Fruit fly (Drosophila melanogaster): ENCODE results near the gene yellow-e.
A peak's percentile ranks its signal among the peaks of the same experiment; 100 is the strongest.

The yellow-e gene

DNA sequence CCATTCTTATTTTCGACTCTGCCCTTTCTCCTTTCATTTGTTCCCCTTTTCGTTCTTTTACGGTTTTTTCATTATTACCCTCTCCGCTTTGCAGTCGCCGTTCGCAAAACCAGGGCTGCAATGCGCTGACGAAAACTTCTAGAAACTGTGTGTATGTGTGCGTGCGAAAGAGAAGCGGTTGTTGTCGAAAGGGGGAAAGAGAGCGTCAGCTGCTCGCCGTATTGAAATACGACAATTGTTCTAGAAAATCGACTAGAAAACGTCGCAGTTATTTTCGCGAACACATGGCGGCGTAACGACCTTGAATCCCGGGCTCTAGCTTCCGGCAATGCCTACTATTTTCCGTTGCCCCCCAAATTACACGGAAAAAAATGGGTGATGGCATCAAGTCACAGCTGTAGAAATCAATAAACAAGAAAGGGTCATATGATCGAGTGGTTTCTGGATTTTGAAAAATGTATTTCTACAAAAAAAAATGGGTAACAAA is 32.4 kb downstream of the yellow-e start:
- TF ChIP-seq EcR (GFP tag; optimal IDR thresholded peaks at IDR 0.05), result peak; percentile 6
- TF ChIP-seq CG15710 (tag; optimal IDR thresholded peaks at IDR 0.05), result peak; percentile 8
- peak; percentile 1 for TF ChIP-seq gl (tag; optimal IDR thresholded peaks at IDR 0.05)
- TF ChIP-seq CG4496 (GFP tag; IDR thresholded peaks at IDR 0.05), result 0 out of 3 replicates have a peak, but pooled peaks have one; percentile 27
- TF ChIP-seq Ets98B (GFP tag; IDR thresholded peaks at IDR 0.05), result no peak; the same call in 1 of the 2 replicates

dm6 chr3R:13381744-13382435 is 33.2 kb downstream of the yellow-e start, which contains the start of the genes mRpS21 and Droj2:
TSS of gene mRpS21 (minus strand) at chr3R:13381809.
TSS of gene Droj2 (plus strand) at chr3R:13382106.
- no peak for TF ChIP-seq EcR (GFP tag; optimal IDR thresholded peaks at IDR 0.05)
- no peak for TF ChIP-seq Pif1A (GFP tag; optimal IDR thresholded peaks at IDR 0.05)
- TF ChIP-seq CG34367 (tag; optimal IDR thresholded peaks at IDR 0.05), result peak; percentile 32
- TF ChIP-seq CG4496 (GFP tag; IDR thresholded peaks at IDR 0.05), result no peak
- TF ChIP-seq CG17806 (tag; optimal IDR thresholded peaks at IDR 0.05), result peak; percentile 13
- TF ChIP-seq Ets98B (GFP tag; IDR thresholded peaks at IDR 0.05), result peak; percentile 22; the same call in 1 of the 2 replicates
- no peak for TF ChIP-seq CG9948 (tag; optimal IDR thresholded peaks at IDR 0.05)
- TF ChIP-seq CG10348 (GFP tag; IDR thresholded peaks at IDR 0.05), result no peak
- peak; percentile 19 for TF ChIP-seq CG8159 (tag; optimal IDR thresholded peaks at IDR 0.05)
- peak; percentile 51 for TF ChIP-seq CG15710 (tag; optimal IDR thresholded peaks at IDR 0.05)
- TF ChIP-seq gl (tag; optimal IDR thresholded peaks at IDR 0.05), result no peak
- TF ChIP-seq CG8301 (tag; optimal IDR thresholded peaks at IDR 0.05), result no peak

- no peak for TF ChIP-seq CG9948 (tag; optimal IDR thresholded peaks at IDR 0.05)
- no peak for TF ChIP-seq CG17806 (tag; optimal IDR thresholded peaks at IDR 0.05)
- TF ChIP-seq CG15710 (tag; optimal IDR thresholded peaks at IDR 0.05), result no peak
- TF ChIP-seq CG10348 (GFP tag; IDR thresholded peaks at IDR 0.05), result no peak
- no peak for TF ChIP-seq CG12605 (GFP tag; IDR thresholded peaks at IDR 0.05)
- no peak for TF ChIP-seq Pif1B (GFP tag; optimal IDR thresholded peaks at IDR 0.05)
- no peak for TF ChIP-seq CG32121 (GFP tag; IDR thresholded peaks at IDR 0.05)
- no peak for TF ChIP-seq CG34367 (tag; optimal IDR thresholded peaks at IDR 0.05)
These were observed 35.4 kb downstream of the yellow-e start, which contains the start of the genes CG9813 and CG8870 for dm6 chr3R:13379675-13380074. TSS of gene CG9813 (minus strand) at chr3R:13379775. TSS of gene CG8870 (plus strand) at chr3R:13379842.

DNA sequence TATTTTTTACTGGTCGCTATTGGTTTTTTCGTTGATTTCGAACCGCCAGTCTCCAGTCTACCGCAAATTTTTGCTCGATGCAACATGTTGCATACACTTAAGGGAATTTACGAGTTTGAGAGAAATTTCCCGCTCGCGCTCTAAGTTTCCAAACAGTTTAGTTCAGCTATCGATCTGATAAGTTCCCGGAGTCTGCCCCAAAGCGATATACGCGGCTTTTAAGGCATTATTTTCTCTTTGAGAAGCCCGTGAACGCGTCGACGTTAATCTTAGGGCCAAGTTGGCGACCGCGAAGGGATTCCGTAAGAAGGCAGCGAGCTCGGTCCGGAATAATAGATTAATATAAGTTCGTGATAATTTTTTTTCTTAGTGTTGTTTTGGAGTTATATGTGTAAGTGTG is 40.2 kb downstream of the yellow-e start:
- no peak for TF ChIP-seq CG9948 (tag; optimal IDR thresholded peaks at IDR 0.05)
- TF ChIP-seq EcR (GFP tag; optimal IDR thresholded peaks at IDR 0.05), result no peak
- TF ChIP-seq CG32121 (GFP tag; IDR thresholded peaks at IDR 0.05), result no peak
- peak; percentile 22 for TF ChIP-seq CG14655 (GFP tag; optimal IDR thresholded peaks at IDR 0.05)
- no peak for TF ChIP-seq fd96Ca (GFP tag; IDR thresholded peaks at IDR 0.05)
- no peak for TF ChIP-seq Ets98B (GFP tag; IDR thresholded peaks at IDR 0.05)
- no peak for TF ChIP-seq CG34367 (tag; optimal IDR thresholded peaks at IDR 0.05)
- TF ChIP-seq CG8301 (tag; optimal IDR thresholded peaks at IDR 0.05), result no peak
- no peak for TF ChIP-seq rn (GFP tag; IDR thresholded peaks at IDR 0.05)
- TF ChIP-seq CG17806 (tag; optimal IDR thresholded peaks at IDR 0.05), result no peak
- TF ChIP-seq CG15710 (tag; optimal IDR thresholded peaks at IDR 0.05), result no peak
- 0 out of 3 replicates have a peak, but pooled peaks have one; percentile 31 for TF ChIP-seq CG4496 (GFP tag; IDR thresholded peaks at IDR 0.05)
- TF ChIP-seq CG8159 (tag; optimal IDR thresholded peaks at IDR 0.05), result peak; percentile 45
- no peak for TF ChIP-seq Pif1B (GFP tag; optimal IDR thresholded peaks at IDR 0.05)
- TF ChIP-seq Snoo (tag; optimal IDR thresholded peaks at IDR 0.05), result no peak
- TF ChIP-seq gl (tag; optimal IDR thresholded peaks at IDR 0.05), result no peak

dm6 chr3R:13371840-13372680 is 43.0 kb downstream of the yellow-e start, which contains the start of the genes Lip3 and CG34309:
TSS of gene Lip3 (minus strand) at chr3R:13371904.
TSS of gene CG34309 (plus strand) at chr3R:13372630.
- TF ChIP-seq CG9948 (tag; optimal IDR thresholded peaks at IDR 0.05), result no peak
- TF ChIP-seq Snoo (tag; optimal IDR thresholded peaks at IDR 0.05), result peak; percentile 57
- TF ChIP-seq CG34367 (tag; optimal IDR thresholded peaks at IDR 0.05), result no peak
- TF ChIP-seq CG17806 (tag; optimal IDR thresholded peaks at IDR 0.05), result peak; percentile 24
- peak; percentile 23 for TF ChIP-seq CG15710 (tag; optimal IDR thresholded peaks at IDR 0.05)
- TF ChIP-seq CG8159 (tag; optimal IDR thresholded peaks at IDR 0.05), result peak; percentile 28
- TF ChIP-seq CG4496 (GFP tag; IDR thresholded peaks at IDR 0.05), result no peak

DNA sequence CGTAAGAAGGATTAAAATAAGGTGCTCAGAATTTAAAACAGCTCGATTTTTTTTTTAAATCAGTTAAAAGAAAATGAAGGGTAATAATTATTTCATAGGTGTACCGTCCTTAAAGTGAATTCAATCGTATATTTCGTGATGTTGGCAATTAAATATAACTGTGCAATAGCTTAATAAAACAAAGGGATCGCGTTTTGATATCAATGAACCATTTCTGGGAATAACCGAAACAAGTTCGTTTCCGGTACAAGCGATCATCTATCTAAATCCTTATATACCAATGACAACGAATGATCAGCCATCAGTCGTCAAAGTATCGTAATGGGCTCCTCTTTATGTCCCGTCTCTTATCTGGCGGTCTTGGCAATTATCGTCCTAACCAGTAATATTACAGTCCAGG is 45.7 kb downstream of the yellow-e start, which contains the start of gene CheA87a:
Gene CheA87a (plus strand): TSS at position 301 of the 400 bp plus-strand sequence.
- TF ChIP-seq CG8159 (tag; optimal IDR thresholded peaks at IDR 0.05), result no peak
- TF ChIP-seq CG4496 (GFP tag; IDR thresholded peaks at IDR 0.05), result no peak
- TF ChIP-seq rn (GFP tag; IDR thresholded peaks at IDR 0.05), result no peak
- no peak for TF ChIP-seq gl (tag; optimal IDR thresholded peaks at IDR 0.05)

Measured in whole organism, pupa.